Worm (Caenorhabditis elegans) whole organism, early embryonic: ENCODE results near the gene set-25.
"Not testable (repeated sequence)": the region's sequence is repeated elsewhere in the genome, so short reads cannot be mapped to it uniquely, and the experiment has no call there.

Source experiments
- B0310.2 ChIP-seq: sonication (generic microtip); optimal IDR thresholded peaks from 2 replicates; lab custom pipeline; 2016; ENCODE audit warnings: mild to moderate bottlenecking, missing genetic modification characterization, missing compliant biosample characterization
- F13C5.2 ChIP-seq: sonication (generic microtip); optimal IDR thresholded peaks from 2 replicates; lab custom pipeline; 2017; ENCODE audit warnings: mild to moderate bottlenecking, missing genetic modification characterization, inconsistent platforms, missing compliant biosample characterization
- aly-1 ChIP-seq: sonication (generic microtip); optimal IDR thresholded peaks from 2 replicates; lab custom pipeline; 2016; ENCODE audit warnings: missing genetic modification characterization, missing compliant biosample characterization
- ama-1 ChIP-seq: fragments of 150-350 bp; optimal IDR thresholded peaks from 2 replicates; lab custom pipeline; 2014
- ceh-13 ChIP-seq: fragments of 200-800 bp; sonication (Bioruptor generic); optimal IDR thresholded peaks from 2 replicates; lab custom pipeline; 2018; ENCODE audit warnings: mild to moderate bottlenecking, missing genetic modification characterization, missing compliant biosample characterization
- ceh-36 ChIP-seq: sonication (generic microtip); optimal IDR thresholded peaks from 2 replicates; lab custom pipeline; 2016; ENCODE audit warnings: missing genetic modification characterization, inconsistent platforms, missing compliant biosample characterization
- ets-7 ChIP-seq: sonication (generic microtip); optimal IDR thresholded peaks from 2 replicates; lab custom pipeline; 2016; ENCODE audit warnings: missing genotype, missing genetic modification characterization, missing compliant biosample characterization
- flt-1 ChIP-seq: fragments of 200-800 bp; sonication (Bioruptor generic); IDR thresholded peaks from 2 replicates; pipeline ENCODE4 v1.3.6; 2022; ENCODE audit warnings: missing genetic modification characterization, missing compliant biosample characterization
- hmbx-1 ChIP-seq: sonication (generic microtip); optimal IDR thresholded peaks from 2 replicates; lab custom pipeline; 2016; ENCODE audit warnings: mild to moderate bottlenecking, missing genetic modification characterization, missing compliant biosample characterization
- hmg-4 ChIP-seq: fragments of 200-800 bp; sonication (Bioruptor generic); optimal IDR thresholded peaks from 2 replicates; lab custom pipeline; 2018; ENCODE audit warnings: mild to moderate bottlenecking, missing genetic modification characterization, missing compliant biosample characterization
- hnd-1 ChIP-seq: sonication (generic microtip); optimal IDR thresholded peaks from 2 replicates; lab custom pipeline; 2016; ENCODE audit warnings: missing genetic modification characterization, missing compliant biosample characterization
- pes-1 ChIP-seq: fragments of 200-800 bp; sonication (Bioruptor generic); IDR thresholded peaks from 2 replicates; pipeline ENCODE4 v1.3.6; 2022; ENCODE audit warnings: missing genetic modification reagents, missing genetic modification characterization, missing compliant biosample characterization
- scrt-1 ChIP-seq: fragments of 200-800 bp; sonication (Bioruptor generic); IDR thresholded peaks from 2 replicates; pipeline ENCODE4 v1.3.6; 2022; ENCODE audit warnings: missing genetic modification characterization, missing compliant biosample characterization
- tbx-37 ChIP-seq: fragments of 200-800 bp; sonication (Bioruptor generic); conservative IDR thresholded peaks from 2 replicates; pipeline ENCODE4 v1.3.6; 2022; ENCODE audit warnings: missing genetic modification reagents, missing genetic modification characterization, missing compliant biosample characterization
- tra-4 ChIP-seq: sonication (generic microtip); optimal IDR thresholded peaks from 2 replicates; lab custom pipeline; 2017; ENCODE audit warnings: missing genetic modification characterization, missing compliant biosample characterization

Gene set-25

DNA sequence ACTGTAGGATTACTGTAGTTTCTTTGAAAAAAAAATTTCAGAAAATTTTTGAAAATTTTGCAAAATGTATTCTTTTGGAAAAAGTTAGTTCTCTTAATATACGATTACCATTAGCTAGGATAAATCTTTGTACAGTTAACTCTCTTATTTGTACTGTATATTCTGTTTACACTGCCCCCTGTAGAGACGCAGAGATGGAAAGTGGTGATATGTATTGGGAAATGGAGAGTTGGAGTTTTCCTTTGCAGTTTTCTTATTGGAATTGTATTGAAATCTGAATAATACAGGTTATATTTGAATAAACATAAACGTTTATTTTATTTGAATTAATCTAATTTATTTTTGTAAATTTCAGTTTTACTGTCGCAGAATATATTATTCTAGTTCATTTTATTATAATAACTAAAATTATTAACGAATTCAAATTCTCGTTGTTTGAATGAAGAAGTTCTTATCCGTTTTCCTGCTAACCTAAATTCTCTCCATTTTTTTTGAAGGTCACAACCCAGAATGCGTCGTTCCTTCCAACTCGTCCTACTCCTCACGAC is 38.6 kb downstream of the set-25 start, which contains the start of gene F56A8.9:
Gene F56A8.9, plus strand, starts transcription at position 498 of the 548 bp plus-strand sequence.
- no peak for TF ChIP-seq ceh-36 (tag; lab: Kevin White, UChicago)
- TF ChIP-seq aly-1 (tag; lab: Kevin White, UChicago): no peak
- no peak for TF ChIP-seq pes-1 (GFP tag; lab: Robert Waterston, UW)
- no peak for TF ChIP-seq flt-1 (GFP tag; lab: Robert Waterston, UW)
- no peak for TF ChIP-seq tra-4 (tag; lab: Kevin White, UChicago)
- TF ChIP-seq ceh-13 (GFP tag; lab: Kevin White, UChicago): no peak
- no peak for TF ChIP-seq hmg-4
- no peak for TF ChIP-seq tbx-37 (GFP tag; lab: Robert Waterston, UW)

DNA sequence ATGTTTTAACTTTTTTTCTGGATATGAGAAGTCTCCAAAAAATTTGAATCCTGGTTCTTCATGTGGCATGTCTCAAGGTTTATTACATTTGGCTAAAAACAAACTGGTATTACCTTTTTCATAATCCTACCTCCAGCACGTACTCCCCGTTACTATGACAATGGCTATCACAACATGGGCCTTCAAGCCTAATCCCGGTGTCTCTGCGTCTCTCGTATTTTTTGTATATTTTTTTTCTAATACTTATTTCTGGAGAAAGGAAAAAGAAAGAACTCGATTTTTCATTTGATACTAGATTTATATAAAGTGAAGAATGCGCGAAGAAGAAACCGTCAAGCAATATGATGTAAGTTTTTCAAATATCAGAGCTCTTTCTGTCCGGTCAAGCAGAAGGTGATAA is 46.6 kb downstream of the set-25 start, which contains the start of gene anoh-1:
Gene anoh-1, plus strand, starts transcription at position 301 of the 400 bp plus-strand sequence.
- TF ChIP-seq ets-7 (tag; lab: Kevin White, UChicago) (no peak), flt-1 (GFP tag; lab: Robert Waterston, UW) (no peak), hmbx-1 (tag; lab: Kevin White, UChicago) (no peak), ceh-13 (GFP tag; lab: Kevin White, UChicago) (no peak), B0310.2 (no peak), ama-1 (no peak), scrt-1 (GFP tag; lab: Robert Waterston, UW) (no peak), aly-1 (tag; lab: Kevin White, UChicago) (no peak), F13C5.2 (tag; lab: Kevin White, UChicago) (no peak), tbx-37 (GFP tag; lab: Robert Waterston, UW) (no peak), pes-1 (GFP tag; lab: Robert Waterston, UW) (no peak), hmg-4 (no peak), hnd-1 (tag; lab: Kevin White, UChicago) (no peak)

DNA sequence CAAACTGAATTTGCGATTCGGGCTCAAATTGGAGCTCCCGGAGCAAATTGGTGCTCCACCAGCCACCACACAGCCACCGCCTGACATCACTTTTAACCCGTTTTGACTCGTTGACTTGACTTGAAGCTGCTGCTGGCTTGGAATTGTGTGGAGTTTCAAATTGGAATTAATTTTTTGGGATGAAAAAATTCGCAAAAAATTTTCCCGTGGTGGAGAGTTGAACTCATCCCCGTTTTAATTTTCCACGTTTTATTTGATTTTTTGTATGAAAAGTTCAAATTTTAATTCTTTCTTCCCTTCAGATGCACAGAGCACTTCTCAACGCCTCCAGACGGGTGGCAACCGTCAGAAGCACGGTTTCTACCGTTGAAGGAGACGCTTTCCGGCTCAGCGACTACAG is 47.6 kb downstream of the set-25 start, which contains the start of gene Y43F4A.4:
Gene Y43F4A.4, plus strand, starts transcription at position 301 of the 400 bp plus-strand sequence.
- not testable (repeated sequence) for TF ChIP-seq scrt-1 (GFP tag; lab: Robert Waterston, UW); hmbx-1 (tag; lab: Kevin White, UChicago); hmg-4
